Fruit fly (Drosophila melanogaster): Measurements from ENCODE around the gene zetaCOP.

DNA sequence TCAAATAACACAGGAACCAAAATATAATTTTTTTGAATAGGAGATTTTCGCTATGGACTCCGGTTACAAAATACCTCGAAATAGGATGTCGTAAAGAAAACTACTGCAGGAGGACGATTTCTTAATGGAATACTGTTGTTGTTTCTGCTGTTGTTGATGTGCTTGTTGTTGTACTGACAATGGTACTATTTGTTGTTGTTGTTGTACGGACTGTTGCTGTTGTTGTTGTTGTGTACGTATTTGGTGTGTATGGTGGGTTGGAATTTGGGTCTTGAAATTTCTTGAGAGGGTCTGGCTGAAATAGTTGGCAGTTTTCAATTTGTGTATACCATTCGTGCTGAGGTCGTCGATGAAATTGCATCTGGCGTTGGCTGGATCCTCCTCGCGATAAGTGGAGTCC is 47.2 kb downstream of the zetaCOP start:
- no peak for TF ChIP-seq psq (GFP tag; optimal IDR thresholded peaks at IDR 0.05)
- no peak for TF ChIP-seq tai (GFP tag; optimal IDR thresholded peaks at IDR 0.05)
- TF ChIP-seq sage (GFP tag; optimal IDR thresholded peaks at IDR 0.05) = no peak
- no peak for TF ChIP-seq h (GFP tag; optimal IDR thresholded peaks at IDR 0.05)
- no peak for TF ChIP-seq pan (optimal IDR thresholded peaks at IDR 0.05)
- no peak for TF ChIP-seq Mio (GFP tag; optimal IDR thresholded peaks at IDR 0.05)
- no peak for TF ChIP-seq sv (GFP tag; optimal IDR thresholded peaks at IDR 0.05)
- TF ChIP-seq fru (GFP tag; optimal IDR thresholded peaks at IDR 0.05) = no peak
- no peak for TF ChIP-seq Vsx2 (GFP tag; optimal IDR thresholded peaks at IDR 0.05; ENCODE audit: partially characterized antibody)
- TF ChIP-seq OdsH (GFP tag; optimal IDR thresholded peaks at IDR 0.05) = no peak
- TF ChIP-seq Hr78 (GFP tag; optimal IDR thresholded peaks at IDR 0.05) = no peak
- TF ChIP-seq Dfd (GFP tag; optimal IDR thresholded peaks at IDR 0.05) = no peak
- no peak for TF ChIP-seq Hr83 (GFP tag; optimal IDR thresholded peaks at IDR 0.05; ENCODE audit: poor library complexity, severe bottlenecking)
